Worm (Caenorhabditis elegans): ENCODE data around the gene T07F8.4.

- no peak for TF ChIP-seq hlh-6 (tag; optimal IDR thresholded peaks at IDR 0.05)
- no peak for TF ChIP-seq hlh-13 (GFP tag; optimal IDR thresholded peaks at IDR 0.05)
- TF ChIP-seq nhr-232 (tag; optimal IDR thresholded peaks at IDR 0.05): no peak
- no peak for TF ChIP-seq lim-6 (tag; optimal IDR thresholded peaks at IDR 0.05)
- no peak for TF ChIP-seq pat-9 (tag; optimal IDR thresholded peaks at IDR 0.05)
- TF ChIP-seq che-1 (tag; optimal IDR thresholded peaks at IDR 0.05): no peak
- no peak for TF ChIP-seq ceh-9 (tag; optimal IDR thresholded peaks at IDR 0.05)
- no peak for TF ChIP-seq ceh-22 (tag; optimal IDR thresholded peaks at IDR 0.05)
- TF ChIP-seq ama-1 (optimal IDR thresholded peaks at IDR 0.05): no peak
- no peak for TF ChIP-seq ets-4 (tag; optimal IDR thresholded peaks at IDR 0.05)
- TF ChIP-seq nhr-11 (tag; optimal IDR thresholded peaks at IDR 0.05): no peak
- no peak for TF ChIP-seq odd-2 (tag; optimal IDR thresholded peaks at IDR 0.05)
- TF ChIP-seq unc-3 (GFP tag; conservative IDR thresholded peaks at IDR 0.05): no peak
- TF ChIP-seq unc-3 (tag; optimal IDR thresholded peaks at IDR 0.05): no peak
These were observed 16.3 kb upstream of the T07F8.4 start, which contains the start of gene T07F8.1 for ce11 chrII:7148099-7148498.

All from whole organism, late embryonic.